Worm (Caenorhabditis elegans) whole organism, mixed stage, embryonic: Measurements from ENCODE around the gene rde-4.

Experiments used
- blmp-1 ChIP-seq: fragments of 150-350 bp; optimal IDR thresholded peaks from 2 replicates; lab custom pipeline; 2014; ENCODE audit warnings: missing biosample characterization, missing genetic modification characterization
- ces-1 ChIP-seq: fragments of 150-350 bp; optimal IDR thresholded peaks from 2 replicates; lab custom pipeline; 2014; ENCODE audit warnings: missing biosample characterization, missing genetic modification reagents, missing genetic modification characterization
- elt-1 ChIP-seq: sonication (generic microtip); optimal IDR thresholded peaks from 2 replicates; lab custom pipeline; 2017; ENCODE audit warnings: missing genetic modification characterization, mild to moderate bottlenecking, missing compliant biosample characterization, antibody characterized with exemption, moderate library complexity, borderline replicate concordance; ENCODE audit not compliant: insufficient read depth
- elt-3 ChIP-seq: fragments of 150-350 bp; optimal IDR thresholded peaks from 2 replicates; lab custom pipeline; 2014; ENCODE audit warnings: missing biosample characterization, missing genetic modification characterization
- lin-13 ChIP-seq: fragments of 150-350 bp; optimal IDR thresholded peaks from 2 replicates; lab custom pipeline; 2014; ENCODE audit warnings: missing biosample characterization, missing genetic modification characterization
- nhr-237 ChIP-seq: fragments of 150-350 bp; optimal IDR thresholded peaks from 2 replicates; lab custom pipeline; 2014; ENCODE audit warnings: missing biosample characterization, missing genetic modification characterization
- nhr-28 ChIP-seq: fragments of 150-350 bp; optimal IDR thresholded peaks from 2 replicates; lab custom pipeline; 2014; ENCODE audit warnings: missing biosample characterization, missing genetic modification characterization
- nhr-76 ChIP-seq: sonication (generic microtip); optimal IDR thresholded peaks from 2 replicates; lab custom pipeline; 2017; ENCODE audit warnings: missing biosample characterization, missing genetic modification characterization
- sem-2 ChIP-seq: fragments of 200-800 bp; sonication (Bioruptor generic); optimal IDR thresholded peaks from 2 replicates; lab custom pipeline; 2018; ENCODE audit warnings: mild to moderate bottlenecking, missing genetic modification characterization, missing compliant biosample characterization
- unc-39 ChIP-seq: fragments of 150-350 bp; optimal IDR thresholded peaks from 2 replicates; lab custom pipeline; 2014; ENCODE audit warnings: missing biosample characterization, missing genetic modification characterization
- unc-62 ChIP-seq: fragments of 150-350 bp; optimal IDR thresholded peaks from 2 replicates; lab custom pipeline; 2014; ENCODE audit warnings: missing biosample characterization, missing genetic modification reagents, missing genetic modification characterization
- ztf-11 ChIP-seq: fragments of 150-350 bp; optimal IDR thresholded peaks from 2 replicates; lab custom pipeline; 2014; ENCODE audit warnings: missing biosample characterization, missing genetic modification characterization

- no peak for TF ChIP-seq nhr-28 (tag; lab: Kevin White, UChicago)
- no peak for TF ChIP-seq ztf-11 (tag; lab: Kevin White, UChicago)
- TF ChIP-seq nhr-237 = no peak
- TF ChIP-seq lin-13 = no peak
- no peak for TF ChIP-seq blmp-1 (tag; lab: Kevin White, UChicago)
- TF ChIP-seq nhr-76 (tag; lab: Kevin White, UChicago) = no peak
- no peak for TF ChIP-seq ces-1 (GFP tag; lab: Kevin White, UChicago)
- TF ChIP-seq unc-62 = no peak
- TF ChIP-seq unc-39 (tag; lab: Kevin White, UChicago) = no peak
- TF ChIP-seq elt-1 = no peak
- TF ChIP-seq elt-3 (tag; lab: Kevin White, UChicago) = no peak
- no peak for TF ChIP-seq sem-2
These were observed 36.1 kb upstream of the rde-4 start, which contains the start of gene R01H10.4 for ce11 chrIII:10254583-10254982.
